Worm (Caenorhabditis elegans) whole organism, L4/young adult: ENCODE results near the gene mdt-10.

Experiments
- W03F9.2 ChIP-seq: fragments of 150-350 bp; optimal IDR thresholded peaks from 2 replicates; lab custom pipeline; 2014; ENCODE audit warnings: missing biosample characterization, missing genetic modification characterization
- dao-5 ChIP-seq: sonication (generic microtip); optimal IDR thresholded peaks from 2 replicates; lab custom pipeline; 2016; ENCODE audit warnings: missing genotype, missing genetic modification characterization, moderate library complexity, missing compliant biosample characterization

DNA sequence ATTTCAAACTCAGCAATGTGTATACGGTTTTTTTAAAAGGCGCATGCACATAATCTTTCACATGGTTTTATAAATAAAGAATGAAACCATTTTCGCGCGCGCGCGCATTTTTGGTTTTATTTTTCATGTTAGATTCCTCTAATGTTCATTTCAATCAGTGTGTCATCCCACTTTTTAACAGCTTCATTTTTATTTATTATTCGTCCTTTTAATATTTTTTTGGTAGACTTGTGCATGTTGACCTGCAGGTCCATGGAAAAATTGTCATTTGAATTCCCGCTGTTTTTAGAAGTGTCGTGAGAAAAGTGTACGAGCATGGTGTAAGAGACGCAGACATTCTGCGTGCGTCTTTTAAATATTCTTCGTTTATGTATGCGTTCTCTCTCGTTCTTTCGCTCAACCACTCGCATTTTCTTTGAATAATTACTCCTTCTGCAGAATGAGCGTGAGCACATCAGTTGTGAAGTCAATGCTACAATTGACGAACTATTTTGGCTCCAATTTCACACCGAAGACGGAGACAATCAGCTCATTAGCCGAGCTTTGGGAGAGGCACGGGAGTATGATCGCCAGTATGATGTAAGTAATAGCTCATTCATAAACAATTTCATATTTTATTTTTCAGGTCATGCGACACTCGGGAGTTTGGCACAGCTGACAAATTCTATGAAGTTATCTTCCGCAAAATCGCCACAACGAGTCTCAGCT is 5.5 kb upstream of the mdt-10 start, which contains the start of gene lin-5:
- TF ChIP-seq dao-5 (tag; lab: Kevin White, UChicago) (no peak), W03F9.2 (tag; lab: Kevin White, UChicago) (peak; percentile 68)
